Worm (Caenorhabditis elegans): ENCODE measurements around the gene E02C12.6.

ce11 chrV:9384949-9385348 is 14.1 kb upstream of the E02C12.6 start:
- TF ChIP-seq nhr-42 (GFP tag; IDR thresholded peaks at IDR 0.05) (no peak), vab-7 (GFP tag; IDR thresholded peaks at IDR 0.05) (no peak), daf-12 (tag; optimal IDR thresholded peaks at IDR 0.05) (no peak), ceh-32 (tag; optimal IDR thresholded peaks at IDR 0.05; ENCODE audit: poor library complexity) (no peak), ceh-28 (tag; optimal IDR thresholded peaks at IDR 0.05) (no peak), rbr-2 (tag; optimal IDR thresholded peaks at IDR 0.05) (no peak), pha-4 (GFP tag; IDR thresholded peaks at IDR 0.05) (no peak), pha-4 (tag; optimal IDR thresholded peaks at IDR 0.05) (no peak), madf-9 (GFP tag; conservative IDR thresholded peaks at IDR 0.05) (no peak), lin-15B (tag; optimal IDR thresholded peaks at IDR 0.05) (no peak), egl-27 (tag; optimal IDR thresholded peaks at IDR 0.05) (no peak), daf-19 (GFP tag; conservative IDR thresholded peaks at IDR 0.05) (no peak)
